Fruit fly (Drosophila melanogaster): Measurements from ENCODE around the gene Had1.
A peak's percentile ranks its signal among the peaks of the same experiment; 100 is the strongest.

The Had1 gene

dm6 chrX:16275854-16276338, 32.6 kb downstream of the Had1 start, which contains the start of the genes kat80 and Prosalpha4 (continued):
- TF ChIP-seq Six4 (GFP tag; optimal IDR thresholded peaks at IDR 0.05) (no peak), row (GFP tag; IDR thresholded peaks at IDR 0.05) (peak; percentile 77), Dp (GFP tag; optimal IDR thresholded peaks at IDR 0.05) (peak; percentile 22), CG2678 (tag; optimal IDR thresholded peaks at IDR 0.05) (peak; percentile 55), slp2 (GFP tag; optimal IDR thresholded peaks at IDR 0.05) (no peak), pita (GFP tag; optimal IDR thresholded peaks at IDR 0.05) (no peak), maf-S (GFP tag; optimal IDR thresholded peaks at IDR 0.05) (no peak), CG11696 (GFP tag; IDR thresholded peaks at IDR 0.05) (no peak), grau (tag; optimal IDR thresholded peaks at IDR 0.05) (peak; percentile 51), CG15073 (GFP tag; optimal IDR thresholded peaks at IDR 0.05) (no peak), CG7839 (tag; optimal IDR thresholded peaks at IDR 0.05) (peak; percentile 45), dmrt11E (tag; optimal IDR thresholded peaks at IDR 0.05) (peak; percentile 44), CG43689 (GFP tag; IDR thresholded peaks at IDR 0.05) (no peak), sr (GFP tag; IDR thresholded peaks at IDR 0.05) (no peak), Xrp1 (GFP tag; IDR thresholded peaks at IDR 0.05) (no peak), chif (GFP tag; optimal IDR thresholded peaks at IDR 0.05) (no peak), Gsc (GFP tag; IDR thresholded peaks at IDR 0.05) (no peak), Atf3 (GFP tag; optimal IDR thresholded peaks at IDR 0.05) (no peak), PHDP (tag; optimal IDR thresholded peaks at IDR 0.05) (peak; percentile 32), Stat92E (GFP tag; optimal IDR thresholded peaks at IDR 0.05) (no peak), psq (GFP tag; optimal IDR thresholded peaks at IDR 0.05) (no peak), inv (GFP tag; IDR thresholded peaks at IDR 0.05; ENCODE audit: partially characterized antibody) (peak; percentile 44; the same call in 1 of the 2 replicates), CG14014 (GFP tag; IDR thresholded peaks at IDR 0.05) (no peak), lov (optimal IDR thresholded peaks at IDR 0.05) (no peak), lov (GFP tag; IDR thresholded peaks at IDR 0.05) (no peak), Asciz (GFP tag; optimal IDR thresholded peaks at IDR 0.05) (no peak), CG8478 (optimal IDR thresholded peaks at IDR 0.05) (no peak), Max (GFP tag; optimal IDR thresholded peaks at IDR 0.05) (no peak), CG7963 (GFP tag; IDR thresholded peaks at IDR 0.05; ENCODE audit: partially characterized antibody) (peak; percentile 39; the same call in 1 of the 3 replicates), HHEX (GFP tag; optimal IDR thresholded peaks at IDR 0.05) (peak; percentile 42), CG2712 (tag; optimal IDR thresholded peaks at IDR 0.05) (peak; percentile 53), ftz-f1 (GFP tag; optimal IDR thresholded peaks at IDR 0.05) (no peak), kni (GFP tag; optimal IDR thresholded peaks at IDR 0.05) (no peak), Nf-YB (GFP tag; optimal IDR thresholded peaks at IDR 0.05) (no peak), E2f2 (GFP tag; IDR thresholded peaks at IDR 0.05) (peak; percentile 18; the same call in 1 of the 2 replicates), Vsx1 (GFP tag; optimal IDR thresholded peaks at IDR 0.05) (no peak), Dip2 (GFP tag; IDR thresholded peaks at IDR 0.05) (no peak), ttk (GFP tag; IDR thresholded peaks at IDR 0.05) (no peak), CG17568 (GFP tag; optimal IDR thresholded peaks at IDR 0.05) (no peak), CG7987 (GFP tag; optimal IDR thresholded peaks at IDR 0.05) (no peak), CG4404 (GFP tag; IDR thresholded peaks at IDR 0.05) (no peak), Lhr (GFP tag; optimal IDR thresholded peaks at IDR 0.05) (no peak), Awh (GFP tag; IDR thresholded peaks at IDR 0.05) (no peak), CG34422 (GFP tag; IDR thresholded peaks at IDR 0.05) (0 out of 3 replicates have a peak, but pooled peaks have one; percentile 52), ham (GFP tag; IDR thresholded peaks at IDR 0.05) (no peak), Sry-β (GFP tag; optimal IDR thresholded peaks at IDR 0.05) (peak; percentile 34), CG11723 (GFP tag; optimal IDR thresholded peaks at IDR 0.05) (no peak), CG9437 (GFP tag; optimal IDR thresholded peaks at IDR 0.05) (peak; percentile 19), HLH4C (GFP tag; IDR thresholded peaks at IDR 0.05; ENCODE audit: partially characterized antibody) (peak; percentile 33; the same call in 1 of the 3 replicates), CG16779 (GFP tag; IDR thresholded peaks at IDR 0.05) (no peak), disco-r (GFP tag; optimal IDR thresholded peaks at IDR 0.05) (no peak)

All from whole organism, embryonic.